Worm (Caenorhabditis elegans): ENCODE results near the gene sre-51.

- TF ChIP-seq flt-1 (GFP tag; IDR thresholded peaks at IDR 0.05), result no peak
- no peak for TF ChIP-seq cog-1 (tag; optimal IDR thresholded peaks at IDR 0.05)
- TF ChIP-seq ztf-29 (GFP tag; IDR thresholded peaks at IDR 0.05), result no peak
- TF ChIP-seq med-1 (GFP tag; optimal IDR thresholded peaks at IDR 0.05; ENCODE audit: insufficient read depth), result no peak
- no peak for TF ChIP-seq ref-1 (GFP tag; conservative IDR thresholded peaks at IDR 0.05)
Observed at ce11 chrII:12324159-12324558, 12.5 kb downstream of the sre-51 start, which contains the start of gene sre-56.

Data from whole organism, midembryonic.